Fruit fly (Drosophila melanogaster) whole organism, embryonic: ENCODE results near the gene CG31775.

ENCODE experiments used
- Atf-2 ChIP-seq: fragments of 200-800 bp; sonication (Bioruptor generic); optimal IDR thresholded peaks from 2 replicates; lab custom pipeline; 2016; ENCODE audit warnings: missing biosample characterization, missing genetic modification characterization
- Blimp-1 ChIP-seq: fragments of 200-800 bp; sonication (Bioruptor generic); optimal IDR thresholded peaks from 3 replicates; lab custom pipeline; 2018; ENCODE audit warnings: missing biosample characterization, missing genetic modification characterization, mild to moderate bottlenecking, moderate library complexity, missing genetic modification reagents
- CG10147 ChIP-seq: fragments of 200-800 bp; sonication (Bioruptor generic); optimal IDR thresholded peaks from 2 replicates; lab custom pipeline; 2019; ENCODE audit warnings: missing biosample characterization, mild to moderate bottlenecking, missing genetic modification characterization, moderate library complexity
- CG10431 ChIP-seq: fragments of 200-800 bp; sonication (Bioruptor generic); optimal IDR thresholded peaks from 3 replicates; lab custom pipeline; 2018; ENCODE audit warnings: missing biosample characterization, mild to moderate bottlenecking, missing genetic modification characterization
- CG11695 ChIP-seq: fragments of 200-800 bp; sonication (Bioruptor generic); IDR thresholded peaks from 3 replicates; pipeline ENCODE4 v1.3.6; 2022; ENCODE audit warnings: missing biosample characterization, missing genetic modification characterization
- CG12155 ChIP-seq: fragments of 200-800 bp; sonication (Bioruptor generic); optimal IDR thresholded peaks from 3 replicates; lab custom pipeline; 2016; ENCODE audit warnings: missing biosample characterization, missing genetic modification characterization
- CG12219 ChIP-seq: fragments of 200-800 bp; sonication (Bioruptor generic); optimal IDR thresholded peaks from 3 replicates; lab custom pipeline; 2018; ENCODE audit warnings: missing biosample characterization, mild to moderate bottlenecking, missing genetic modification characterization
- CG12744 ChIP-seq: fragments of 200-800 bp; sonication (Bioruptor generic); optimal IDR thresholded peaks from 2 replicates; lab custom pipeline; 2016; ENCODE audit warnings: missing biosample characterization, missing genetic modification characterization
- CG13287 ChIP-seq: fragments of 200-800 bp; sonication (Bioruptor generic); IDR thresholded peaks from 2 replicates; pipeline ENCODE4 v1.3.6; 2022; ENCODE audit warnings: missing biosample characterization, missing genetic modification characterization; ENCODE audit not compliant: partially characterized antibody
- CG14965 ChIP-seq: fragments of 200-800 bp; sonication (Bioruptor generic); optimal IDR thresholded peaks from 2 replicates; lab custom pipeline; 2016; ENCODE audit warnings: missing biosample characterization, missing genetic modification characterization, borderline replicate concordance
- CG15514 ChIP-seq: fragments of 200-800 bp; sonication (Bioruptor generic); optimal IDR thresholded peaks from 3 replicates; lab custom pipeline; 2017; ENCODE audit warnings: missing biosample characterization, missing genetic modification characterization, mild to moderate bottlenecking, moderate library complexity, missing genetic modification reagents
- CG17328 ChIP-seq: fragments of 200-800 bp; sonication (Bioruptor generic); IDR thresholded peaks from 2 replicates; pipeline ENCODE4 v1.3.6; 2022; ENCODE audit warnings: missing biosample characterization, missing genetic modification characterization
- CG1792 ChIP-seq: fragments of 200-800 bp; sonication (Bioruptor generic); optimal IDR thresholded peaks from 2 replicates; lab custom pipeline; 2016; ENCODE audit warnings: missing biosample characterization, missing genetic modification characterization
- CG30431 ChIP-seq: fragments of 200-800 bp; sonication (Bioruptor generic); optimal IDR thresholded peaks from 2 replicates; lab custom pipeline; 2017; ENCODE audit warnings: missing biosample characterization, missing genetic modification characterization
- CG31365 ChIP-seq: fragments of 200-800 bp; sonication (Bioruptor generic); optimal IDR thresholded peaks from 2 replicates; lab custom pipeline; 2018; ENCODE audit warnings: missing biosample characterization, mild to moderate bottlenecking, missing genetic modification characterization
- CG3726 ChIP-seq: fragments of 200-800 bp; sonication (Bioruptor generic); IDR thresholded peaks from 3 replicates; pipeline ENCODE4, ENCODE4 v1.3.6; 2022; ENCODE audit warnings: missing biosample characterization, missing genetic modification characterization
- CG4730 ChIP-seq: fragments of 200-800 bp; sonication (Bioruptor generic); IDR thresholded peaks from 2 replicates; pipeline ENCODE4 v1.3.6; 2022; ENCODE audit warnings: missing biosample characterization, missing genetic modification characterization
- CG7271 ChIP-seq: fragments of 200-800 bp; sonication (Bioruptor generic); optimal IDR thresholded peaks from 2 replicates; lab custom pipeline; 2018; ENCODE audit warnings: missing biosample characterization, mild to moderate bottlenecking, missing genetic modification characterization, moderate library complexity
- CG7839 ChIP-seq: fragments of 200-800 bp; sonication (Bioruptor generic); optimal IDR thresholded peaks from 3 replicates; lab custom pipeline; 2018; ENCODE audit warnings: missing biosample characterization, mild to moderate bottlenecking, missing genetic modification characterization, moderate library complexity
- CG7928 ChIP-seq: fragments of 200-800 bp; sonication (Bioruptor generic); optimal IDR thresholded peaks from 2 replicates; lab custom pipeline; 2017; ENCODE audit warnings: missing biosample characterization, mild to moderate bottlenecking, missing genetic modification characterization
- CG7987 ChIP-seq: fragments of 200-800 bp; sonication (Bioruptor generic); optimal IDR thresholded peaks from 2 replicates; lab custom pipeline; 2018; ENCODE audit warnings: missing biosample characterization, mild to moderate bottlenecking, missing genetic modification characterization, moderate library complexity
- CG9609 ChIP-seq: fragments of 200-800 bp; sonication (Bioruptor generic); optimal IDR thresholded peaks from 3 replicates; lab custom pipeline; 2016; ENCODE audit warnings: missing biosample characterization, missing genetic modification characterization
- CG9797 ChIP-seq: fragments of 200-800 bp; sonication (Bioruptor generic); optimal IDR thresholded peaks from 3 replicates; lab custom pipeline; 2018; ENCODE audit warnings: missing biosample characterization, mild to moderate bottlenecking, missing genetic modification characterization
- D ChIP-seq, 2 experiments: fragments of 200-800 bp in 1 of 2; fragments of >200 bp in 1 of 2; sonication (Bioruptor generic) in 1 of 2; optimal IDR thresholded peaks; 2 replicates in 1 of 2; 3 replicates in 1 of 2; lab custom pipeline; 2017; ENCODE audit warnings: mild to moderate bottlenecking in 1 of 2, missing biosample characterization in 1 of 2, missing genetic modification characterization in 1 of 2, missing genetic modification reagents in 1 of 2
- D19B ChIP-seq: fragments of 200-800 bp; sonication (Bioruptor generic); optimal IDR thresholded peaks from 2 replicates; lab custom pipeline; 2017; ENCODE audit warnings: missing biosample characterization, mild to moderate bottlenecking, missing genetic modification characterization
- Deaf1 ChIP-seq: fragments of 200-800 bp; optimal IDR thresholded peaks from 3 replicates; lab custom pipeline; 2019; ENCODE audit warnings: missing biosample characterization, mild to moderate bottlenecking, missing genetic modification characterization, moderate library complexity
- Ets65A ChIP-seq: fragments of 200-800 bp; sonication (Bioruptor generic); peaks from one replicate; lab custom pipeline; 2016; ENCODE audit warnings: missing biosample characterization, missing genetic modification characterization
- HLH3B ChIP-seq: fragments of 200-800 bp; sonication (Bioruptor generic); IDR thresholded peaks from 2 replicates; pipeline ENCODE4 v1.3.6; 2022; ENCODE audit warnings: missing biosample characterization, missing genetic modification characterization
- HLH4C ChIP-seq: fragments of 200-800 bp; sonication (Bioruptor generic); IDR thresholded peaks from 3 replicates; pipeline ENCODE4 v1.3.6; 2022; ENCODE audit warnings: missing biosample characterization, missing genetic modification characterization; ENCODE audit not compliant: partially characterized antibody
- Hand ChIP-seq: fragments of 200-800 bp; sonication (Bioruptor generic); optimal IDR thresholded peaks from 2 replicates; lab custom pipeline; 2017; ENCODE audit warnings: mild to moderate bottlenecking, missing biosample characterization, missing genetic modification reagents, missing genetic modification characterization
- Hmx ChIP-seq: fragments of 200-800 bp; sonication (Bioruptor generic); optimal IDR thresholded peaks from 2 replicates; lab custom pipeline; 2016; ENCODE audit warnings: missing biosample characterization, missing genetic modification characterization
- Meics ChIP-seq: fragments of 200-800 bp; sonication (Bioruptor generic); optimal IDR thresholded peaks from 2 replicates; lab custom pipeline; 2017; ENCODE audit warnings: missing biosample characterization, mild to moderate bottlenecking, missing genetic modification characterization
- NK7.1 ChIP-seq: fragments of 200-800 bp; sonication (Bioruptor generic); optimal IDR thresholded peaks from 3 replicates; lab custom pipeline; 2016; ENCODE audit warnings: missing biosample characterization, missing genetic modification characterization
- Pdp1 ChIP-seq, 2 experiments: fragments of 200-800 bp; sonication (Bioruptor generic); optimal IDR thresholded peaks; 3 replicates each; lab custom pipeline; 2016; ENCODE audit warnings: missing biosample characterization in 2 of 2, missing genetic modification characterization in 2 of 2, mild to moderate bottlenecking in 1 of 2, moderate library complexity in 1 of 2
- TFAM ChIP-seq: fragments of 200-800 bp; sonication (Bioruptor generic); optimal IDR thresholded peaks from 2 replicates; lab custom pipeline; 2017; ENCODE audit warnings: missing biosample characterization, missing genetic modification characterization, inconsistent platforms
- ci ChIP-seq: fragments of 200-800 bp; sonication (Bioruptor generic); IDR thresholded peaks from 3 replicates; pipeline ENCODE4 v1.3.6; 2022; ENCODE audit warnings: missing biosample characterization, missing genetic modification characterization
- da ChIP-seq: fragments of 200-800 bp; sonication (Bioruptor generic); optimal IDR thresholded peaks from 2 replicates; lab custom pipeline; 2016; ENCODE audit warnings: missing biosample characterization, missing genetic modification characterization
- dmrt11E ChIP-seq: fragments of 200-800 bp; sonication (Bioruptor generic); optimal IDR thresholded peaks from 3 replicates; lab custom pipeline; 2018; ENCODE audit warnings: missing biosample characterization, mild to moderate bottlenecking, missing genetic modification characterization, moderate library complexity
- eve ChIP-seq, 2 experiments: fragments of >200 bp; optimal IDR thresholded peaks; 2 replicates each; lab custom pipeline; 2017; ENCODE audit warnings: missing biosample characterization in 2 of 2, missing genetic modification characterization in 2 of 2
- eyg ChIP-seq: fragments of 200-800 bp; sonication (Bioruptor generic); optimal IDR thresholded peaks from 3 replicates; lab custom pipeline; 2016; ENCODE audit warnings: missing biosample characterization, missing genetic modification characterization
- fd96Cb ChIP-seq: fragments of 200-800 bp; sonication (Bioruptor generic); optimal IDR thresholded peaks from 2 replicates; lab custom pipeline; 2018; ENCODE audit warnings: missing biosample characterization, mild to moderate bottlenecking, missing genetic modification characterization, moderate library complexity
- inv ChIP-seq: fragments of 200-800 bp; sonication (Bioruptor generic); IDR thresholded peaks from 2 replicates; pipeline ENCODE4 v1.3.6; 2022; ENCODE audit warnings: missing biosample characterization, missing genetic modification characterization; ENCODE audit not compliant: partially characterized antibody
- kah ChIP-seq: fragments of 200-800 bp; sonication (Bioruptor generic); optimal IDR thresholded peaks from 2 replicates; lab custom pipeline; 2018; ENCODE audit warnings: missing biosample characterization, mild to moderate bottlenecking, missing genetic modification characterization
- pfk ChIP-seq: fragments of 200-800 bp; sonication (Bioruptor generic); optimal IDR thresholded peaks from 2 replicates; lab custom pipeline; 2018; ENCODE audit warnings: missing biosample characterization, mild to moderate bottlenecking, missing genetic modification characterization, moderate library complexity
- row ChIP-seq: fragments of 200-800 bp; sonication (Bioruptor generic); IDR thresholded peaks from 3 replicates; pipeline ENCODE4 v1.3.6; 2022; ENCODE audit warnings: missing biosample characterization, missing genetic modification characterization
- stc ChIP-seq: fragments of 200-800 bp; sonication (Bioruptor generic); IDR thresholded peaks from 2 replicates; pipeline ENCODE4 v1.3.6; 2022; ENCODE audit warnings: missing biosample characterization, missing genetic modification characterization
- tin ChIP-seq: fragments of 200-800 bp; sonication (Bioruptor generic); optimal IDR thresholded peaks from 3 replicates; lab custom pipeline; 2016; ENCODE audit warnings: missing biosample characterization, missing genetic modification characterization
- ttk ChIP-seq: fragments of 200-800 bp; sonication (Bioruptor generic); IDR thresholded peaks from 2 replicates; pipeline ENCODE4 v2.1.2; 2022; ENCODE audit warnings: missing biosample characterization, missing genetic modification characterization
- usp ChIP-seq: fragments of >200 bp; optimal IDR thresholded peaks from 2 replicates; lab custom pipeline; 2017; ENCODE audit warnings: missing biosample characterization, missing genetic modification characterization
- vnd ChIP-seq: fragments of 200-800 bp; sonication (Bioruptor generic); IDR thresholded peaks from 3 replicates; pipeline ENCODE4 v1.3.6; 2022; ENCODE audit warnings: missing biosample characterization, missing genetic modification characterization; ENCODE audit not compliant: partially characterized antibody

The CG31775 gene

dm6 chr2L:14706194-14706593, 31.4 kb downstream of the CG31775 start (continued):
- peak; percentile 89 for TF ChIP-seq tin (GFP tag; lab: Kevin White, UChicago)
- 0 out of 3 replicates have a peak, but pooled peaks have one; percentile 48 for TF ChIP-seq CG11695 (GFP tag; lab: Robert Waterston, UW)
- TF ChIP-seq CG10147 (GFP tag; lab: Kevin White, UChicago): no peak
- no peak for TF ChIP-seq Hand (GFP tag; lab: Kevin White, UChicago)
- TF ChIP-seq eve (GFP tag; optimal IDR thresholded peaks at IDR 0.05; lab: Kevin White, UChicago): no peak
- TF ChIP-seq Ets65A (GFP tag; lab: Kevin White, UChicago): peak; percentile 96
- peak; percentile 84 for TF ChIP-seq Atf-2 (GFP tag; lab: Kevin White, UChicago)
- TF ChIP-seq NK7.1 (GFP tag; lab: Kevin White, UChicago): peak; percentile 59
- peak; percentile 39 for TF ChIP-seq pfk (GFP tag; lab: Kevin White, UChicago)
- peak; percentile 66 for TF ChIP-seq CG31365
- peak; percentile 60; the same call in 1 of the 2 replicates for TF ChIP-seq CG17328 (GFP tag; lab: Robert Waterston, UW)
- peak; percentile 7; the same call in 1 of the 2 replicates for TF ChIP-seq CG13287 (GFP tag; lab: Robert Waterston, UW)
- peak; percentile 83 for TF ChIP-seq ci (GFP tag; lab: Robert Waterston, UW)
- no peak for TF ChIP-seq row (GFP tag; lab: Robert Waterston, UW)
- no peak; the same call in 1 of the 2 replicates for TF ChIP-seq inv (GFP tag; lab: Robert Waterston, UW)
- TF ChIP-seq Deaf1 (tag; lab: Kevin White, UChicago): no peak
- TF ChIP-seq HLH4C (GFP tag; lab: Robert Waterston, UW): no peak
- peak; percentile 51 for TF ChIP-seq CG9609 (GFP tag; lab: Kevin White, UChicago)
- TF ChIP-seq da: peak; percentile 54
- TF ChIP-seq eyg (GFP tag; lab: Kevin White, UChicago): no peak
- no peak for TF ChIP-seq CG7928 (GFP tag; lab: Kevin White, UChicago)
- no peak for TF ChIP-seq CG10431 (GFP tag; lab: Kevin White, UChicago)
- TF ChIP-seq CG9797 (GFP tag; lab: Kevin White, UChicago): no peak
- TF ChIP-seq vnd (GFP tag; lab: Robert Waterston, UW): no peak
- peak; percentile 66 for TF ChIP-seq CG15514 (GFP tag; lab: Kevin White, UChicago)
- no peak for TF ChIP-seq usp
- no peak for TF ChIP-seq CG12219 (GFP tag; lab: Kevin White, UChicago)
- peak; percentile 66 for TF ChIP-seq ttk (GFP tag; lab: Robert Waterston, UW)
- TF ChIP-seq Meics (GFP tag; lab: Kevin White, UChicago): peak; percentile 81
- peak; percentile 72 to 84 for TF ChIP-seq Pdp1 (GFP tag; optimal IDR thresholded peaks at IDR 0.05; lab: Kevin White, UChicago)
- TF ChIP-seq D19B (GFP tag; lab: Kevin White, UChicago): peak; percentile 4
- TF ChIP-seq CG14965 (GFP tag; lab: Kevin White, UChicago): peak; percentile 67
- TF ChIP-seq TFAM (GFP tag; lab: Kevin White, UChicago): no peak
- peak; percentile 85 for TF ChIP-seq CG12744 (GFP tag; lab: Kevin White, UChicago)
- TF ChIP-seq Hmx (GFP tag; lab: Kevin White, UChicago): peak; percentile 9
- TF ChIP-seq CG1792 (GFP tag; lab: Kevin White, UChicago): peak; percentile 71
- TF ChIP-seq kah: no peak
- TF ChIP-seq Blimp-1 (GFP tag; lab: Kevin White, UChicago): peak; percentile 67
- TF ChIP-seq CG7987 (GFP tag; lab: Kevin White, UChicago): peak; percentile 89
- TF ChIP-seq HLH3B (GFP tag; lab: Robert Waterston, UW): peak; percentile 72
- TF ChIP-seq CG4730: peak; percentile 44
- TF ChIP-seq fd96Cb (tag; lab: Kevin White, UChicago): peak; percentile 58
- peak; percentile 56 for TF ChIP-seq CG7271 (tag; lab: Kevin White, UChicago)
- no peak for TF ChIP-seq D (optimal IDR thresholded peaks at IDR 0.05; lab: Kevin White, UChicago)
- peak; percentile 43 for TF ChIP-seq D (GFP tag; optimal IDR thresholded peaks at IDR 0.05; lab: Kevin White, UChicago)
- peak; percentile 36 for TF ChIP-seq CG30431 (GFP tag; lab: Kevin White, UChicago)
- TF ChIP-seq CG12155 (GFP tag; lab: Kevin White, UChicago): peak; percentile 54
- 0 out of 3 replicates have a peak, but pooled peaks have one; percentile 33 for TF ChIP-seq CG3726 (GFP tag; lab: Robert Waterston, UW)
- peak; percentile 79 for TF ChIP-seq CG7839
- peak; percentile 61 for TF ChIP-seq dmrt11E
- TF ChIP-seq stc (GFP tag; lab: Robert Waterston, UW): peak; percentile 56
